Fruit fly (Drosophila melanogaster) whole organism, prepupa: ENCODE data around the gene nkt.

Source experiments
- CG11762 ChIP-seq: fragments of 200-800 bp; sonication (Bioruptor generic); optimal IDR thresholded peaks from 3 replicates; lab custom pipeline; 2016; ENCODE audit warnings: missing biosample characterization, missing genetic modification characterization; ENCODE audit not compliant: insufficient read depth
- CG11902 ChIP-seq: fragments of 200-800 bp; sonication (Bioruptor generic); optimal IDR thresholded peaks from 3 replicates; lab custom pipeline; 2016; ENCODE audit warnings: missing biosample characterization, missing genetic modification characterization
- CG1621 ChIP-seq: fragments of 200-800 bp; sonication (Bioruptor generic); optimal IDR thresholded peaks from 3 replicates; lab custom pipeline; 2018; ENCODE audit warnings: missing biosample characterization, mild to moderate bottlenecking, missing genetic modification characterization
- CG6854 ChIP-seq: fragments of 200-800 bp; sonication (Bioruptor generic); optimal IDR thresholded peaks from 2 replicates; lab custom pipeline; 2017; ENCODE audit warnings: missing biosample characterization, mild to moderate bottlenecking, missing genetic modification characterization
- Eip78C ChIP-seq: fragments of 200-800 bp; sonication (Bioruptor generic); peaks from one replicate; lab custom pipeline; 2016; ENCODE audit warnings: missing biosample characterization, missing genetic modification characterization
- Sox102F ChIP-seq: fragments of 200-800 bp; sonication (Bioruptor generic); optimal IDR thresholded peaks from 2 replicates; lab custom pipeline; 2016; ENCODE audit warnings: missing biosample characterization, mild to moderate bottlenecking, missing genetic modification characterization
- cyc ChIP-seq: fragments of 200-800 bp; sonication (Bioruptor generic); optimal IDR thresholded peaks from 3 replicates; lab custom pipeline; 2016; ENCODE audit warnings: missing biosample characterization, missing genetic modification characterization
- ss ChIP-seq, 2 experiments: fragments of 200-800 bp; sonication (Bioruptor generic); optimal IDR thresholded peaks; 2 replicates in 1 of 2; 3 replicates in 1 of 2; lab custom pipeline; 2017 to 2018; ENCODE audit warnings: mild to moderate bottlenecking in 2 of 2, missing biosample characterization in 2 of 2, missing genetic modification characterization in 2 of 2, moderate library complexity in 1 of 2

DNA sequence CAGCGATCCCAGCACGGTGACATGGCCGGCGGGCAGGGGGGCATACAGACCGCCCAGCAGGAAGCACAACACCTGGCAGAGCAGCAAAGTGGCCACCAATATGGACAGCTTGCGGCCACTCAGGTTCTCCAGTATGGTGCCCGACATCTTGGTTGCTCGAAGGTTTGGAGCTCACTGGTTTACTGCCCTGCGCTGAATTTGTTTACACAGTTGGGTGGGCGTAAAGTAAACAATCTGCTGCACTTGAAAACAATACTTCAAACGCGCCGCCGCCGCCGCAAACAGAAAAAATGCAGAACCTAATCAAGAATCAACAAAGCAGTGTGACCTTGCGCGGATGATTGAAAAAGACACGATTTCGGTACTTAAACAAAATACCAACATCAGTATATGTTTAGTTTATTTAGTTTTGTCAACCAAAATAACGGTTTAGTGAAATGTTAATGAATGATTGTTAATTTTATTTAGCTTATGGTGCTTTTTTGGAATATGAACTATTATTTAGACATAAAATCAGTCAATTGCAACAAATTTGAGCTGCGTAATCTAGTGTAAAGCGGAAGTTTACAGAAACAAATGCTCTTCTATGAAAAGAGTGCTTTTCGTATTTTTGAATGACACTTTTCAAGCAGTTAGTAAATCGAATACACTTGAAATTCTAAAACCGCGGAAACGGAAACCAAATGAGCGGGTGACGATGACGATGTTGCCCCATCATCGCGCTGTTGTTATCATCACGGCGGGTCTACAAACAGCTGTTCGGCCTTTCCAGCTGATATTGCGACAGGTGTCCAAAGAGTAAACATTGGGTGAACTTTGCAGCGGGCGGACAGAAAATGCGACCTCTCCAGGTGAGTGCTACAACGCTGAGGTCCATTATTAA, 31.6 kb upstream of the nkt start, which contains the start of the genes wls and Adck5:
- TF ChIP-seq CG1621 (tag; lab: Kevin White, UChicago) (peak; percentile 61), CG11762 (GFP tag; lab: Kevin White, UChicago) (peak; percentile 6), CG11902 (GFP tag; lab: Kevin White, UChicago) (no peak), cyc (GFP tag; lab: Kevin White, UChicago) (peak; percentile 51), CG6854 (GFP tag; lab: Kevin White, UChicago) (peak; percentile 67), Sox102F (GFP tag; lab: Kevin White, UChicago) (peak; percentile 70), ss (GFP tag; optimal IDR thresholded peaks at IDR 0.05; lab: Kevin White, UChicago) (no peak), Eip78C (GFP tag; lab: Kevin White, UChicago) (peak; percentile 87)
